Worm (Caenorhabditis elegans) whole organism, early embryonic: Measurements from ENCODE around the gene hpo-18.

Experiments
- B0310.2 ChIP-seq: sonication (generic microtip); optimal IDR thresholded peaks from 2 replicates; lab custom pipeline; 2016; ENCODE audit warnings: mild to moderate bottlenecking, missing genetic modification characterization, missing compliant biosample characterization
- F13C5.2 ChIP-seq: sonication (generic microtip); optimal IDR thresholded peaks from 2 replicates; lab custom pipeline; 2017; ENCODE audit warnings: mild to moderate bottlenecking, missing genetic modification characterization, inconsistent platforms, missing compliant biosample characterization
- aly-1 ChIP-seq: sonication (generic microtip); optimal IDR thresholded peaks from 2 replicates; lab custom pipeline; 2016; ENCODE audit warnings: missing genetic modification characterization, missing compliant biosample characterization
- ama-1 ChIP-seq: fragments of 150-350 bp; optimal IDR thresholded peaks from 2 replicates; lab custom pipeline; 2014
- ceh-13 ChIP-seq: fragments of 200-800 bp; sonication (Bioruptor generic); optimal IDR thresholded peaks from 2 replicates; lab custom pipeline; 2018; ENCODE audit warnings: mild to moderate bottlenecking, missing genetic modification characterization, missing compliant biosample characterization
- ceh-36 ChIP-seq: sonication (generic microtip); optimal IDR thresholded peaks from 2 replicates; lab custom pipeline; 2016; ENCODE audit warnings: missing genetic modification characterization, inconsistent platforms, missing compliant biosample characterization
- ets-7 ChIP-seq: sonication (generic microtip); optimal IDR thresholded peaks from 2 replicates; lab custom pipeline; 2016; ENCODE audit warnings: missing genotype, missing genetic modification characterization, missing compliant biosample characterization
- flt-1 ChIP-seq: fragments of 200-800 bp; sonication (Bioruptor generic); IDR thresholded peaks from 2 replicates; pipeline ENCODE4 v1.3.6; 2022; ENCODE audit warnings: missing genetic modification characterization, missing compliant biosample characterization
- hmbx-1 ChIP-seq: sonication (generic microtip); optimal IDR thresholded peaks from 2 replicates; lab custom pipeline; 2016; ENCODE audit warnings: mild to moderate bottlenecking, missing genetic modification characterization, missing compliant biosample characterization
- hmg-4 ChIP-seq: fragments of 200-800 bp; sonication (Bioruptor generic); optimal IDR thresholded peaks from 2 replicates; lab custom pipeline; 2018; ENCODE audit warnings: mild to moderate bottlenecking, missing genetic modification characterization, missing compliant biosample characterization
- hnd-1 ChIP-seq: sonication (generic microtip); optimal IDR thresholded peaks from 2 replicates; lab custom pipeline; 2016; ENCODE audit warnings: missing genetic modification characterization, missing compliant biosample characterization
- pes-1 ChIP-seq: fragments of 200-800 bp; sonication (Bioruptor generic); IDR thresholded peaks from 2 replicates; pipeline ENCODE4 v1.3.6; 2022; ENCODE audit warnings: missing genetic modification reagents, missing genetic modification characterization, missing compliant biosample characterization
- scrt-1 ChIP-seq: fragments of 200-800 bp; sonication (Bioruptor generic); IDR thresholded peaks from 2 replicates; pipeline ENCODE4 v1.3.6; 2022; ENCODE audit warnings: missing genetic modification characterization, missing compliant biosample characterization
- sea-1 ChIP-seq: fragments of 200-800 bp; sonication (Bioruptor generic); conservative IDR thresholded peaks from 2 replicates; pipeline ENCODE4 v1.3.6; 2022; ENCODE audit warnings: missing genetic modification characterization, missing compliant biosample characterization
- tbx-11 ChIP-seq: fragments of 200-800 bp; sonication (Bioruptor generic); IDR thresholded peaks from 2 replicates; pipeline ENCODE4 v1.3.6; 2022; ENCODE audit warnings: missing genetic modification characterization, missing compliant biosample characterization
- tbx-37 ChIP-seq: fragments of 200-800 bp; sonication (Bioruptor generic); conservative IDR thresholded peaks from 2 replicates; pipeline ENCODE4 v1.3.6; 2022; ENCODE audit warnings: missing genetic modification reagents, missing genetic modification characterization, missing compliant biosample characterization
- tra-4 ChIP-seq: sonication (generic microtip); optimal IDR thresholded peaks from 2 replicates; lab custom pipeline; 2017; ENCODE audit warnings: missing genetic modification characterization, missing compliant biosample characterization

Gene hpo-18

DNA sequence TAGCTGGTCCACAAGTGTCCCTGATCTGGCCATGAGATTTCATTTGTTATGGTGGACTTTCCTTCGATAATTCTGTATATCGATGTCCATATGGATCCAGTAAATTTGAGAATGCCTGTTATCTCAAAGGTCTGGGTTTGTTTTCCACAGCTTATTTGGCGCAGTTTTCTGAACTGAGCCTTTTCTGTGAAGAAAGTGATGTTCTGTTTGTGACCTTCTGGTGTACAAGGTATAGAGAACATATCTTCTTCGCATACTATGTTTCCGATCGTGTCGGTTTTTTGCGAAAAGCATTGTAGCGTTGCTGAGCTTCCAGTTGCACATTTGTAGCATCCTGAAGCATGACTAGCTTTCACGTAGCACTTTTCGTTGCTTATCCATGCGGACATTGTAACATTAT is 43.4 kb downstream of the hpo-18 start:
- TF ChIP-seq pes-1, result no peak
- no peak for TF ChIP-seq flt-1 (GFP tag; lab: Robert Waterston, UW)
- TF ChIP-seq tra-4 (tag; lab: Kevin White, UChicago), result no peak
- TF ChIP-seq tbx-11 (GFP tag; lab: Robert Waterston, UW), result no peak
- TF ChIP-seq scrt-1, result no peak
- TF ChIP-seq F13C5.2 (tag; lab: Kevin White, UChicago), result no peak
- TF ChIP-seq B0310.2 (tag; lab: Kevin White, UChicago), result no peak
- TF ChIP-seq tbx-37 (GFP tag; lab: Robert Waterston, UW), result no peak
- no peak for TF ChIP-seq hnd-1 (tag; lab: Kevin White, UChicago)
- no peak for TF ChIP-seq ets-7 (tag; lab: Kevin White, UChicago)

DNA sequence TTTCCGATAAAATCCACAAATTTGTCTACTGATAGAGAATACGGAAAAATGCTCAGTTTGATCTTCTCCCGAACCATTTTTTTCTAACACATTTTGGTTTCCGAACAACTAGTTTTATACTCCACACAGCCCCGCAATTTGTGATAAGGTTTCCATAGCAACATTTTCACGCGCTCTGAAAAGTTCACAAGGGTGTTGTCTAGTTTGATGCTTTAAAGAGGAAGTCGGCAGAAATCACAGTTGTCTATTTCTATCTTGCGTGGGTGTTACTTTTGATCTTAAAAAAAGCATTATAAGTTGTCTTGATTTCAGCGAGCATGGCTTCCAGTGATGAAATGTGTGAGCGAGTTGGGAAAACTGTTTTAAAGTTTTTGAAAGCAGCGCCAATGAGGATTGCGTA is 46.5 kb downstream of the hpo-18 start, which contains the start of gene ZC132.3:
TSS of gene ZC132.3 (minus strand) at position 101 of the 400 bp plus-strand sequence.
- no peak for TF ChIP-seq ets-7 (tag; lab: Kevin White, UChicago)
- TF ChIP-seq tra-4 (tag; lab: Kevin White, UChicago), result no peak
- TF ChIP-seq F13C5.2 (tag; lab: Kevin White, UChicago), result no peak
- TF ChIP-seq pes-1, result no peak
- TF ChIP-seq tbx-37 (GFP tag; lab: Robert Waterston, UW), result no peak
- TF ChIP-seq scrt-1, result no peak
- no peak for TF ChIP-seq hnd-1 (tag; lab: Kevin White, UChicago)
- TF ChIP-seq sea-1 (GFP tag; lab: Robert Waterston, UW), result no peak
- TF ChIP-seq B0310.2 (tag; lab: Kevin White, UChicago), result no peak
- no peak for TF ChIP-seq ama-1 (lab: Kevin White, UChicago)
- TF ChIP-seq aly-1, result no peak
- TF ChIP-seq hmbx-1, result no peak
- TF ChIP-seq tbx-11 (GFP tag; lab: Robert Waterston, UW), result no peak

DNA sequence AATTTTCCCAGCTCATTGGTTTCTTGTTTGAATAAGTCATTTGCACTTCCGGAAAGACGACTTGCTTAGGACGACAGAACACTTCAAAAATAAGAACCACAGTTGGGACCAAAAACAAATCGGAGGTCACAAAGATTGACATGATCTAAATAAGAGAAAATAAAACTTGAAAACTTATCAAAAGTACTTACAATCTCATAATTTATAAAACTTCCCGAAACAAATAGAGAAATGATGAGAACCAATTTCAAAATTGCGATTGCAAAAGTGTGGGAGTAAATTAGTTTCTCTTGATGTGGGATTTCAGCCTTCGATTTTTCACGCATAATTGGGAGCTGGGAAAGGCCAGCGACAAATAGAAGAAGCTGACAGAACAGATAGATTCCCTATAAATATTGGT is 47.6 kb downstream of the hpo-18 start, which contains the start of gene ZC132.11:
TSS of gene ZC132.11 (minus strand) at position 101 of the 400 bp plus-strand sequence.
- TF ChIP-seq ceh-36 (tag; lab: Kevin White, UChicago) (no peak), ets-7 (tag; lab: Kevin White, UChicago) (no peak), scrt-1 (no peak), aly-1 (no peak), ama-1 (lab: Kevin White, UChicago) (no peak), hnd-1 (tag; lab: Kevin White, UChicago) (no peak), flt-1 (GFP tag; lab: Robert Waterston, UW) (no peak), pes-1 (no peak), hmbx-1 (no peak), F13C5.2 (tag; lab: Kevin White, UChicago) (no peak), tbx-37 (GFP tag; lab: Robert Waterston, UW) (no peak), tra-4 (tag; lab: Kevin White, UChicago) (no peak), ceh-13 (GFP tag; lab: Kevin White, UChicago) (no peak), B0310.2 (tag; lab: Kevin White, UChicago) (no peak), hmg-4 (GFP tag; lab: Kevin White, UChicago) (no peak), sea-1 (GFP tag; lab: Robert Waterston, UW) (no peak)
